Fruit fly (Drosophila melanogaster) whole organism, embryonic: ENCODE data around the gene CRAT.
A peak's percentile ranks its signal among the peaks of the same experiment; 100 is the strongest.

Experiments used
- Adf1 ChIP-seq: fragments of 200-800 bp; sonication (Bioruptor generic); IDR thresholded peaks from 2 replicates; pipeline ENCODE4 v1.3.6; 2022; ENCODE audit warnings: missing biosample characterization, missing genetic modification characterization
- CG10462 ChIP-seq: fragments of 200-800 bp; sonication (Bioruptor generic); optimal IDR thresholded peaks from 2 replicates; lab custom pipeline; 2016; ENCODE audit warnings: missing biosample characterization, missing genetic modification characterization
- CG12071 ChIP-seq: fragments of 200-800 bp; sonication (Bioruptor generic); optimal IDR thresholded peaks from 3 replicates; lab custom pipeline; 2018; ENCODE audit warnings: missing biosample characterization, mild to moderate bottlenecking, missing genetic modification characterization
- CG12391 ChIP-seq: fragments of 200-800 bp; sonication (Bioruptor generic); optimal IDR thresholded peaks from 3 replicates; lab custom pipeline; 2018; ENCODE audit warnings: missing biosample characterization, mild to moderate bottlenecking, missing genetic modification characterization, moderate library complexity
- CG13296 ChIP-seq: fragments of 200-800 bp; sonication (Bioruptor generic); optimal IDR thresholded peaks from 3 replicates; lab custom pipeline; 2018; ENCODE audit warnings: missing biosample characterization, mild to moderate bottlenecking, missing genetic modification characterization
- CG1529 ChIP-seq: fragments of 200-800 bp; sonication (Bioruptor generic); optimal IDR thresholded peaks from 3 replicates; lab custom pipeline; 2018; ENCODE audit warnings: missing biosample characterization, missing genetic modification characterization
- CG17186 ChIP-seq: fragments of 200-800 bp; sonication (Bioruptor generic); optimal IDR thresholded peaks from 3 replicates; lab custom pipeline; 2017; ENCODE audit warnings: missing biosample characterization, missing genetic modification reagents, missing genetic modification characterization
- CG18262 ChIP-seq: fragments of 200-800 bp; optimal IDR thresholded peaks from 3 replicates; lab custom pipeline; 2019; ENCODE audit warnings: missing biosample characterization, mild to moderate bottlenecking, missing genetic modification characterization, moderate library complexity
- CG1832 ChIP-seq: fragments of 200-800 bp; sonication (Bioruptor generic); optimal IDR thresholded peaks from 2 replicates; lab custom pipeline; 2017; ENCODE audit warnings: missing biosample characterization, mild to moderate bottlenecking, missing genetic modification characterization, inconsistent platforms
- CG2120 ChIP-seq: fragments of 200-800 bp; sonication (Bioruptor generic); optimal IDR thresholded peaks from 3 replicates; lab custom pipeline; 2016; ENCODE audit warnings: missing biosample characterization, missing genetic modification characterization
- CG2129 ChIP-seq: fragments of 200-800 bp; sonication (Bioruptor generic); IDR thresholded peaks from 2 replicates; pipeline ENCODE4 v1.3.6; 2022; ENCODE audit warnings: missing biosample characterization, missing genetic modification characterization; ENCODE audit not compliant: partially characterized antibody
- CG30431 ChIP-seq: fragments of 200-800 bp; sonication (Bioruptor generic); optimal IDR thresholded peaks from 2 replicates; lab custom pipeline; 2017; ENCODE audit warnings: missing biosample characterization, missing genetic modification characterization
- CG3726 ChIP-seq: fragments of 200-800 bp; sonication (Bioruptor generic); IDR thresholded peaks from 3 replicates; pipeline ENCODE4, ENCODE4 v1.3.6; 2022; ENCODE audit warnings: missing biosample characterization, missing genetic modification characterization
- CG3847 ChIP-seq: fragments of 200-800 bp; sonication (Bioruptor generic); IDR thresholded peaks from 2 replicates; pipeline ENCODE4 v1.3.6; 2022; ENCODE audit warnings: missing biosample characterization, missing genetic modification characterization
- CG6791 ChIP-seq: fragments of 200-800 bp; sonication (Bioruptor generic); IDR thresholded peaks from 3 replicates; pipeline ENCODE4 v1.3.6; 2022; ENCODE audit warnings: missing biosample characterization, missing genetic modification characterization; ENCODE audit not compliant: partially characterized antibody
- CG7372 ChIP-seq: fragments of 200-800 bp; sonication (Bioruptor generic); IDR thresholded peaks from 2 replicates; pipeline ENCODE4 v1.3.6; 2022; ENCODE audit warnings: missing biosample characterization, missing genetic modification characterization
- CG8281 ChIP-seq: fragments of 200-800 bp; sonication (Bioruptor generic); optimal IDR thresholded peaks from 2 replicates; lab custom pipeline; 2018; ENCODE audit warnings: missing biosample characterization, mild to moderate bottlenecking, missing genetic modification characterization, moderate library complexity
- CG8290 ChIP-seq, 3 experiments: fragments of 200-800 bp; sonication (Bioruptor generic); optimal IDR thresholded peaks; 2 replicates each; lab custom pipeline; 2016 to 2019; ENCODE audit warnings: missing biosample characterization in 3 of 3, missing genetic modification characterization in 3 of 3, mild to moderate bottlenecking in 2 of 3, moderate library complexity in 1 of 3
- CG9609 ChIP-seq: fragments of 200-800 bp; sonication (Bioruptor generic); optimal IDR thresholded peaks from 3 replicates; lab custom pipeline; 2016; ENCODE audit warnings: missing biosample characterization, missing genetic modification characterization
- CG9797 ChIP-seq: fragments of 200-800 bp; sonication (Bioruptor generic); optimal IDR thresholded peaks from 3 replicates; lab custom pipeline; 2018; ENCODE audit warnings: missing biosample characterization, mild to moderate bottlenecking, missing genetic modification characterization
- Dad ChIP-seq: fragments of 200-800 bp; sonication (Bioruptor generic); optimal IDR thresholded peaks from 3 replicates; lab custom pipeline; 2016; ENCODE audit warnings: missing biosample characterization, missing genetic modification characterization
- Dbx ChIP-seq: fragments of 200-800 bp; sonication (Bioruptor generic); IDR thresholded peaks from 3 replicates; pipeline ENCODE4 v1.3.6; 2022; ENCODE audit warnings: missing biosample characterization, missing genetic modification characterization
- H15 ChIP-seq: fragments of 200-800 bp; sonication (Bioruptor generic); IDR thresholded peaks from 3 replicates; pipeline ENCODE4 v1.3.6; 2022; ENCODE audit warnings: missing biosample characterization, missing genetic modification characterization
- HLH4C ChIP-seq: fragments of 200-800 bp; sonication (Bioruptor generic); IDR thresholded peaks from 3 replicates; pipeline ENCODE4 v1.3.6; 2022; ENCODE audit warnings: missing biosample characterization, missing genetic modification characterization; ENCODE audit not compliant: partially characterized antibody
- HLH54F ChIP-seq: fragments of 200-800 bp; sonication (Bioruptor generic); optimal IDR thresholded peaks from 3 replicates; lab custom pipeline; 2016; ENCODE audit warnings: missing biosample characterization, missing genetic modification characterization
- Hr39 ChIP-seq: fragments of >200 bp; optimal IDR thresholded peaks from 2 replicates; lab custom pipeline; 2017
- MESR4 ChIP-seq: fragments of 200-800 bp; sonication (Bioruptor generic); optimal IDR thresholded peaks from 2 replicates; lab custom pipeline; 2018; ENCODE audit warnings: missing biosample characterization, mild to moderate bottlenecking, missing genetic modification characterization, moderate library complexity
- Mes4 ChIP-seq: fragments of 200-800 bp; sonication (Bioruptor generic); optimal IDR thresholded peaks from 2 replicates; lab custom pipeline; 2016; ENCODE audit warnings: missing biosample characterization, missing genetic modification characterization
- Oli ChIP-seq: fragments of 200-800 bp; sonication (Bioruptor generic); optimal IDR thresholded peaks from 2 replicates; lab custom pipeline; 2018; ENCODE audit warnings: missing biosample characterization, mild to moderate bottlenecking, missing genetic modification characterization, moderate library complexity
- Sox100B ChIP-seq: fragments of 200-800 bp; sonication (Bioruptor generic); optimal IDR thresholded peaks from 3 replicates; lab custom pipeline; 2018; ENCODE audit warnings: missing biosample characterization, mild to moderate bottlenecking, missing genetic modification characterization
- TFAM ChIP-seq: fragments of 200-800 bp; sonication (Bioruptor generic); optimal IDR thresholded peaks from 2 replicates; lab custom pipeline; 2017; ENCODE audit warnings: missing biosample characterization, missing genetic modification characterization, inconsistent platforms
- Taf1 ChIP-seq: fragments of 200-800 bp; sonication (Bioruptor generic); IDR thresholded peaks from 2 replicates; pipeline ENCODE4 v1.3.6; 2022; ENCODE audit warnings: missing biosample characterization, missing genetic modification characterization
- az2 ChIP-seq: fragments of 200-800 bp; sonication (Bioruptor generic); optimal IDR thresholded peaks from 3 replicates; lab custom pipeline; 2016; ENCODE audit warnings: missing biosample characterization, missing genetic modification characterization
- bbx ChIP-seq: fragments of 200-800 bp; sonication (Bioruptor generic); IDR thresholded peaks from 2 replicates; pipeline ENCODE4 v1.3.6; 2022; ENCODE audit warnings: missing biosample characterization, missing genetic modification characterization; ENCODE audit not compliant: partially characterized antibody
- bowl ChIP-seq: fragments of 200-800 bp; sonication (Bioruptor generic); IDR thresholded peaks from 2 replicates; pipeline ENCODE4 v1.3.6; 2022; ENCODE audit warnings: missing biosample characterization, missing genetic modification characterization
- cas ChIP-seq: fragments of 200-800 bp; sonication (Bioruptor generic); IDR thresholded peaks from 2 replicates; pipeline ENCODE4 v1.3.6; 2022; ENCODE audit warnings: missing biosample characterization, missing genetic modification characterization
- cwo ChIP-seq: fragments of 200-800 bp; sonication (Bioruptor generic); optimal IDR thresholded peaks from 3 replicates; lab custom pipeline; 2017; ENCODE audit warnings: missing biosample characterization, missing genetic modification characterization, mild to moderate bottlenecking, moderate library complexity, missing genetic modification reagents
- dm ChIP-seq: fragments of 200-800 bp; sonication (Bioruptor generic); optimal IDR thresholded peaks from 3 replicates; lab custom pipeline; 2016; ENCODE audit warnings: missing biosample characterization, missing genetic modification characterization
- gem ChIP-seq: fragments of 200-800 bp; sonication (Bioruptor generic); optimal IDR thresholded peaks from 2 replicates; lab custom pipeline; 2019; ENCODE audit warnings: missing biosample characterization, mild to moderate bottlenecking, missing genetic modification characterization, moderate library complexity
- grau ChIP-seq: fragments of 200-800 bp; optimal IDR thresholded peaks from 3 replicates; lab custom pipeline; 2019; ENCODE audit warnings: missing biosample characterization, mild to moderate bottlenecking, missing genetic modification characterization, moderate library complexity
- gsb ChIP-seq: fragments of 200-800 bp; sonication (Bioruptor generic); IDR thresholded peaks from 2 replicates; pipeline ENCODE4 v1.3.6; 2022; ENCODE audit warnings: missing biosample characterization, missing genetic modification characterization
- her ChIP-seq: fragments of 200-800 bp; sonication (Bioruptor generic); optimal IDR thresholded peaks from 2 replicates; lab custom pipeline; 2016; ENCODE audit warnings: missing biosample characterization, missing genetic modification characterization
- hkb ChIP-seq, 2 experiments: fragments of 200-800 bp in 1 of 2; fragments of >200 bp in 1 of 2; sonication (Bioruptor generic) in 1 of 2; IDR thresholded peaks in 1 of 2; optimal IDR thresholded peaks in 1 of 2; 2 replicates each; pipeline versions ENCODE4 v1.3.6 to Lab custom; 2017 to 2022; ENCODE audit warnings: missing biosample characterization in 1 of 2, missing genetic modification characterization in 1 of 2
- ken ChIP-seq: fragments of 200-800 bp; sonication (Bioruptor generic); IDR thresholded peaks from 3 replicates; pipeline ENCODE4 v1.3.6; 2022; ENCODE audit warnings: missing biosample characterization, missing genetic modification characterization
- nerfin-2 ChIP-seq: fragments of 200-800 bp; sonication (Bioruptor generic); IDR thresholded peaks from 2 replicates; pipeline ENCODE4 v1.3.6; 2022; ENCODE audit warnings: missing biosample characterization, missing genetic modification characterization; ENCODE audit not compliant: partially characterized antibody
- pan ChIP-seq, 4 experiments: fragments of >200 bp in 3 of 4; fragments of 200-800 bp in 1 of 4; sonication (Bioruptor generic) in 1 of 4; optimal IDR thresholded peaks in 3 of 4; IDR thresholded peaks in 1 of 4; 2 replicates each; pipeline versions ENCODE4 v1.3.6 to Lab custom; 2017 to 2022; ENCODE audit warnings: missing biosample characterization in 2 of 4, missing genetic modification characterization in 2 of 4, mixed read lengths in 1 of 4
- phol ChIP-seq: fragments of 200-800 bp; sonication (Bioruptor generic); optimal IDR thresholded peaks from 3 replicates; lab custom pipeline; 2018; ENCODE audit warnings: missing biosample characterization, mild to moderate bottlenecking, missing genetic modification characterization, moderate library complexity
- row ChIP-seq: fragments of 200-800 bp; sonication (Bioruptor generic); IDR thresholded peaks from 3 replicates; pipeline ENCODE4 v1.3.6; 2022; ENCODE audit warnings: missing biosample characterization, missing genetic modification characterization
- so ChIP-seq: fragments of 200-800 bp; sonication (Bioruptor generic); IDR thresholded peaks from 3 replicates; pipeline ENCODE4 v1.3.6; 2022; ENCODE audit warnings: missing biosample characterization, missing genetic modification characterization
- zen2 ChIP-seq: fragments of 200-800 bp; sonication (Bioruptor generic); IDR thresholded peaks from 3 replicates; pipeline ENCODE4 v1.3.6; 2022; ENCODE audit warnings: missing biosample characterization, missing genetic modification characterization; ENCODE audit not compliant: partially characterized antibody

The CRAT gene

dm6 chr3R:6380129-6380528 lies 4.3 kb upstream of the CRAT start, which contains the start of the genes CG1024 and TfIIFalpha (continued):
- peak; percentile 86 for TF ChIP-seq CG6791 (GFP tag; lab: Robert Waterston, UW)
- TF ChIP-seq dm (GFP tag; lab: Kevin White, UChicago), result peak; percentile 31
- TF ChIP-seq H15 (GFP tag; lab: Robert Waterston, UW), result no peak
- peak; percentile 8 for TF ChIP-seq MESR4 (GFP tag; lab: Kevin White, UChicago)
- no peak for TF ChIP-seq cwo (GFP tag; lab: Kevin White, UChicago)
- peak; percentile 50 for TF ChIP-seq phol (tag; lab: Kevin White, UChicago)
- TF ChIP-seq CG8290 (GFP tag; optimal IDR thresholded peaks at IDR 0.05; lab: Kevin White, UChicago), result no peak
- TF ChIP-seq CG8290 (tag; optimal IDR thresholded peaks at IDR 0.05; lab: Kevin White, UChicago), result no peak
- 0 out of 2 replicates have a peak, but pooled peaks have one; percentile 8 for TF ChIP-seq Adf1 (GFP tag; lab: Robert Waterston, UW)
- peak; percentile 77 for TF ChIP-seq bbx (GFP tag; lab: Robert Waterston, UW)
- TF ChIP-seq CG1832 (GFP tag; lab: Kevin White, UChicago), result no peak
- TF ChIP-seq Dbx (GFP tag; lab: Robert Waterston, UW), result no peak
- no peak for TF ChIP-seq CG3726
- no peak for TF ChIP-seq az2 (GFP tag; lab: Kevin White, UChicago)
- no peak for TF ChIP-seq ken (GFP tag; lab: Robert Waterston, UW)
- TF ChIP-seq CG9609 (GFP tag; lab: Kevin White, UChicago), result no peak
- TF ChIP-seq CG7372 (GFP tag; lab: Robert Waterston, UW), result no peak
- no peak for TF ChIP-seq hkb (optimal IDR thresholded peaks at IDR 0.05; lab: Kevin White, UChicago)
- no peak for TF ChIP-seq hkb (GFP tag; IDR thresholded peaks at IDR 0.05; lab: Robert Waterston, UW)
- no peak for TF ChIP-seq Hr39 (lab: Kevin White, UChicago)
- TF ChIP-seq row (GFP tag; lab: Robert Waterston, UW), result peak; percentile 72
- TF ChIP-seq TFAM (GFP tag; lab: Kevin White, UChicago), result no peak
- peak; percentile 79 for TF ChIP-seq CG2129 (GFP tag; lab: Robert Waterston, UW)
- TF ChIP-seq nerfin-2 (GFP tag; lab: Robert Waterston, UW), result peak; percentile 96
- no peak for TF ChIP-seq gsb (GFP tag; lab: Robert Waterston, UW)
- no peak for TF ChIP-seq Mes4 (GFP tag; lab: Kevin White, UChicago)
- TF ChIP-seq CG18262 (tag; lab: Kevin White, UChicago), result no peak
- no peak for TF ChIP-seq cas (GFP tag; lab: Robert Waterston, UW)
- peak; percentile 25 for TF ChIP-seq CG17186
- no peak for TF ChIP-seq HLH54F (GFP tag; lab: Kevin White, UChicago)
- no peak for TF ChIP-seq Dad (GFP tag; lab: Kevin White, UChicago)
- TF ChIP-seq CG8281 (tag; lab: Kevin White, UChicago), result no peak
- TF ChIP-seq so (GFP tag; lab: Robert Waterston, UW), result no peak
- no peak for TF ChIP-seq her
- TF ChIP-seq Taf1, result no peak
- peak; percentile 97 for TF ChIP-seq HLH4C (GFP tag; lab: Robert Waterston, UW)
- TF ChIP-seq CG9797 (GFP tag; lab: Kevin White, UChicago), result no peak
- no peak for TF ChIP-seq CG12071
- TF ChIP-seq CG30431 (GFP tag; lab: Kevin White, UChicago), result no peak
- TF ChIP-seq pan (optimal IDR thresholded peaks at IDR 0.05; lab: Kevin White, UChicago), result no peak
- no peak for TF ChIP-seq pan (GFP tag; optimal IDR thresholded peaks at IDR 0.05 in 1 of 2, IDR thresholded peaks at IDR 0.05 in 1 of 2)
- no peak for TF ChIP-seq Oli (tag; lab: Kevin White, UChicago)
- no peak for TF ChIP-seq CG13296 (GFP tag; lab: Kevin White, UChicago)
- peak; percentile 36 for TF ChIP-seq CG12391 (tag; lab: Kevin White, UChicago)
- TF ChIP-seq bowl, result no peak
- TF ChIP-seq CG2120 (GFP tag; lab: Kevin White, UChicago), result peak; percentile 24
- TF ChIP-seq zen2, result peak; percentile 90
- TF ChIP-seq CG10462, result no peak
- TF ChIP-seq gem (tag; lab: Kevin White, UChicago), result no peak
- TF ChIP-seq CG3847 (GFP tag; lab: Robert Waterston, UW), result no peak
- no peak for TF ChIP-seq CG1529 (GFP tag; lab: Kevin White, UChicago)
- TF ChIP-seq Sox100B (GFP tag; lab: Kevin White, UChicago), result no peak
- TF ChIP-seq grau, result peak; percentile 14
